Worm (Caenorhabditis elegans) whole organism, mixed stage, embryonic: Measurements from ENCODE around the gene C18F10.7.

Source experiments
- M03D4.4 ChIP-seq: sonication (generic microtip); optimal IDR thresholded peaks from 2 replicates; lab custom pipeline; 2017; ENCODE audit warnings: mild to moderate bottlenecking, missing genetic modification characterization, missing compliant biosample characterization
- bed-3 ChIP-seq: fragments of 200-800 bp; sonication (Bioruptor generic); optimal IDR thresholded peaks from 3 replicates; lab custom pipeline; 2018; ENCODE audit warnings: mild to moderate bottlenecking, missing genetic modification characterization, moderate library complexity, missing compliant biosample characterization
- blmp-1 ChIP-seq: fragments of 150-350 bp; optimal IDR thresholded peaks from 2 replicates; lab custom pipeline; 2014; ENCODE audit warnings: missing biosample characterization, missing genetic modification characterization
- ceh-39 ChIP-seq: fragments of 150-350 bp; optimal IDR thresholded peaks from 2 replicates; lab custom pipeline; 2014; ENCODE audit warnings: missing biosample characterization, missing genetic modification characterization
- ceh-43 ChIP-seq: fragments of 200-800 bp; sonication (Bioruptor generic); optimal IDR thresholded peaks from 2 replicates; lab custom pipeline; 2018; ENCODE audit warnings: mild to moderate bottlenecking, missing genetic modification characterization, moderate library complexity, missing compliant biosample characterization
- ceh-83 ChIP-seq: fragments of 200-800 bp; sonication (Bioruptor generic); optimal IDR thresholded peaks from 2 replicates; lab custom pipeline; 2018; ENCODE audit warnings: mild to moderate bottlenecking, missing genetic modification characterization, missing compliant biosample characterization
- ces-1 ChIP-seq: fragments of 150-350 bp; optimal IDR thresholded peaks from 2 replicates; lab custom pipeline; 2014; ENCODE audit warnings: missing biosample characterization, missing genetic modification reagents, missing genetic modification characterization
- cnd-1 ChIP-seq: fragments of 200-800 bp; sonication (Bioruptor generic); optimal IDR thresholded peaks from 2 replicates; lab custom pipeline; 2018; ENCODE audit warnings: mild to moderate bottlenecking, missing genetic modification characterization, missing compliant biosample characterization
- drap-1 ChIP-seq: fragments of 200-800 bp; sonication (Bioruptor generic); optimal IDR thresholded peaks from 3 replicates; lab custom pipeline; 2018; ENCODE audit warnings: mild to moderate bottlenecking, missing genetic modification characterization, missing compliant biosample characterization
- elt-1 ChIP-seq: sonication (generic microtip); optimal IDR thresholded peaks from 2 replicates; lab custom pipeline; 2017; ENCODE audit warnings: missing genetic modification characterization, mild to moderate bottlenecking, missing compliant biosample characterization, antibody characterized with exemption, moderate library complexity, borderline replicate concordance; ENCODE audit not compliant: insufficient read depth
- flh-1 ChIP-seq: fragments of 200-800 bp; sonication (Bioruptor generic); optimal IDR thresholded peaks from 2 replicates; lab custom pipeline; 2018; ENCODE audit warnings: mild to moderate bottlenecking, missing genetic modification characterization, moderate library complexity, missing compliant biosample characterization
- ham-2 ChIP-seq: fragments of 200-800 bp; sonication (Bioruptor generic); optimal IDR thresholded peaks from 2 replicates; lab custom pipeline; 2018; ENCODE audit warnings: mild to moderate bottlenecking, missing genetic modification characterization, missing compliant biosample characterization
- hlh-1 ChIP-seq: fragments of 150-350 bp; optimal IDR thresholded peaks from 2 replicates; lab custom pipeline; 2014; ENCODE audit warnings: missing biosample characterization, missing genetic modification reagents, missing genetic modification characterization
- lin-13 ChIP-seq: fragments of 150-350 bp; optimal IDR thresholded peaks from 2 replicates; lab custom pipeline; 2014; ENCODE audit warnings: missing biosample characterization, missing genetic modification characterization
- lin-32 ChIP-seq: fragments of 200-800 bp; sonication (Bioruptor generic); optimal IDR thresholded peaks from 2 replicates; lab custom pipeline; 2018; ENCODE audit warnings: mild to moderate bottlenecking, missing genetic modification characterization, missing compliant biosample characterization
- lsy-2 ChIP-seq: fragments of 150-350 bp; optimal IDR thresholded peaks from 2 replicates; lab custom pipeline; 2014; ENCODE audit warnings: missing biosample characterization, missing genetic modification characterization
- mab-5 ChIP-seq: fragments of 150-350 bp; optimal IDR thresholded peaks from 2 replicates; lab custom pipeline; 2014; ENCODE audit warnings: missing biosample characterization, missing genetic modification characterization
- mep-1 ChIP-seq: fragments of 150-350 bp; optimal IDR thresholded peaks from 2 replicates; lab custom pipeline; 2017; ENCODE audit warnings: missing biosample characterization, missing genetic modification reagents, missing genetic modification characterization, inconsistent platforms
- mls-2 ChIP-seq: sonication (generic microtip); optimal IDR thresholded peaks from 2 replicates; lab custom pipeline; 2016; ENCODE audit warnings: mild to moderate bottlenecking, missing genetic modification characterization, moderate library complexity, missing compliant biosample characterization
- nhr-12 ChIP-seq: fragments of 150-350 bp; optimal IDR thresholded peaks from 2 replicates; lab custom pipeline; 2014; ENCODE audit warnings: missing biosample characterization, missing genetic modification characterization
- nhr-2 ChIP-seq: fragments of 150-350 bp; optimal IDR thresholded peaks from 2 replicates; lab custom pipeline; 2014; ENCODE audit warnings: missing biosample characterization, missing genetic modification characterization
- nhr-237 ChIP-seq: fragments of 150-350 bp; optimal IDR thresholded peaks from 2 replicates; lab custom pipeline; 2014; ENCODE audit warnings: missing biosample characterization, missing genetic modification characterization
- nhr-28 ChIP-seq: fragments of 150-350 bp; optimal IDR thresholded peaks from 2 replicates; lab custom pipeline; 2014; ENCODE audit warnings: missing biosample characterization, missing genetic modification characterization
- nhr-76 ChIP-seq: sonication (generic microtip); optimal IDR thresholded peaks from 2 replicates; lab custom pipeline; 2017; ENCODE audit warnings: missing biosample characterization, missing genetic modification characterization
- pha-4 ChIP-seq: fragments of 150-350 bp; optimal IDR thresholded peaks from 2 replicates; lab custom pipeline; 2018; ENCODE audit warnings: missing biosample characterization, missing genetic modification reagents, missing genetic modification characterization
- sem-2 ChIP-seq: fragments of 200-800 bp; sonication (Bioruptor generic); optimal IDR thresholded peaks from 2 replicates; lab custom pipeline; 2018; ENCODE audit warnings: mild to moderate bottlenecking, missing genetic modification characterization, missing compliant biosample characterization
- snpc-4 ChIP-seq: fragments of 150-350 bp; optimal IDR thresholded peaks from 2 replicates; lab custom pipeline; 2014; ENCODE audit warnings: missing biosample characterization, missing genetic modification characterization
- sptf-1 ChIP-seq: sonication (generic microtip); optimal IDR thresholded peaks from 2 replicates; lab custom pipeline; 2017; ENCODE audit warnings: mild to moderate bottlenecking, missing genetic modification characterization, moderate library complexity, missing compliant biosample characterization
- tbx-8 ChIP-seq: fragments of 200-800 bp; sonication (Bioruptor generic); optimal IDR thresholded peaks from 2 replicates; lab custom pipeline; 2018; ENCODE audit warnings: mild to moderate bottlenecking, missing genetic modification characterization, moderate library complexity, missing compliant biosample characterization
- unc-120 ChIP-seq: sonication (generic microtip); optimal IDR thresholded peaks from 2 replicates; lab custom pipeline; 2017; ENCODE audit warnings: missing genetic modification characterization, missing compliant biosample characterization; ENCODE audit not compliant: poor library complexity, severe bottlenecking
- unc-39 ChIP-seq: fragments of 150-350 bp; optimal IDR thresholded peaks from 2 replicates; lab custom pipeline; 2014; ENCODE audit warnings: missing biosample characterization, missing genetic modification characterization
- ztf-11 ChIP-seq: fragments of 150-350 bp; optimal IDR thresholded peaks from 2 replicates; lab custom pipeline; 2014; ENCODE audit warnings: missing biosample characterization, missing genetic modification characterization

The C18F10.7 gene

DNA sequence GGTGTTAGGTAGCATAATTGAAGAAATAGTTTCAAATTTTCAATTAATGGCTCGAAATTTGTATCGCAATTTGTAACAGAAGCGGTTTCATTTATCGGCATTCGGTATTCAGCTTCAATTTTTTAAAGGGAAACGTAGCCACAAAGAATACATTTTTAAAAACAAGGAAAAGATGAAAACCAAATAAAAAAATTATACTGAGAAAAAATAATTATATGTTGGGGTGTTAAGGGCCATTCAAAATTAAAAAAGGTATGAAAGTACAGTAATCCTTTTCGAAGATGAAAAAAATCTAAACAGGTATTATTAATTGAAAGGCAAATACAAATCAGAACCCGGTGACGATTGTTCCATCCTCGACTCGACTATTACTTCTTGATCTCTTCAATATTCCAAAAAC, 19.9 kb downstream of the C18F10.7 start, which contains the start of gene srg-1:
TSS of gene srg-1 (minus strand) at position 101 of the 400 bp plus-strand sequence.
- TF ChIP-seq nhr-76 (tag; lab: Kevin White, UChicago) (no peak), mls-2 (tag; lab: Kevin White, UChicago) (no peak), M03D4.4 (tag; lab: Kevin White, UChicago) (no peak), sem-2 (GFP tag; lab: Kevin White, UChicago) (no peak), bed-3 (GFP tag; lab: Kevin White, UChicago) (no peak), sptf-1 (tag; lab: Kevin White, UChicago) (no peak), cnd-1 (tag; lab: Kevin White, UChicago) (no peak), elt-1 (tag; lab: Kevin White, UChicago) (no peak), lin-13 (tag; lab: Kevin White, UChicago) (no peak), mab-5 (tag; lab: Kevin White, UChicago) (no peak), mep-1 (no peak), nhr-2 (tag; lab: Kevin White, UChicago) (no peak), snpc-4 (tag; lab: Kevin White, UChicago) (no peak), drap-1 (no peak), nhr-12 (tag; lab: Kevin White, UChicago) (no peak)

DNA sequence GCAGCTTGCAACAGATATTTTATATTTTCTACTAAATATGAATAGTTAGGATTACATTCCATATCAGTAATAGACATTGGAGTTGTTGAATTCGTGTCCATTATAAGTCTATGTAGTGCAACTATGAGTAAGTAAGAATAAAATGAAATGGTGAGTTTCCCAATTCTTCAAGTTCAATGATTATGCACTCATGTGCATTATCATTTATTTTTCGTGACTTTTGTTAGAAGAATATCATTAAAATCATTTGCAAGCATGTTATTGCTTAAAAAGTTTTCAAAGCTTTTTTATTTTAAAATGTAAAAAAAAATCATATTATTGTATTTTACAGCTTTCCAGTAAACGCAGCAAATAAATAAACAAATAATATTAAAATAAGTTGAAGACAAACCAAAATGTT, 21.5 kb downstream of the C18F10.7 start, which contains the start of gene srg-9:
TSS of gene srg-9 (minus strand) at position 101 of the 400 bp plus-strand sequence.
- TF ChIP-seq ceh-83 (GFP tag; lab: Kevin White, UChicago) (no peak), nhr-76 (tag; lab: Kevin White, UChicago) (no peak), lin-13 (tag; lab: Kevin White, UChicago) (no peak), pha-4 (tag; lab: Kevin White, UChicago) (no peak), blmp-1 (no peak), ham-2 (no peak), lin-32 (no peak), tbx-8 (GFP tag; lab: Kevin White, UChicago) (no peak), drap-1 (no peak), lsy-2 (tag; lab: Kevin White, UChicago) (no peak)

DNA sequence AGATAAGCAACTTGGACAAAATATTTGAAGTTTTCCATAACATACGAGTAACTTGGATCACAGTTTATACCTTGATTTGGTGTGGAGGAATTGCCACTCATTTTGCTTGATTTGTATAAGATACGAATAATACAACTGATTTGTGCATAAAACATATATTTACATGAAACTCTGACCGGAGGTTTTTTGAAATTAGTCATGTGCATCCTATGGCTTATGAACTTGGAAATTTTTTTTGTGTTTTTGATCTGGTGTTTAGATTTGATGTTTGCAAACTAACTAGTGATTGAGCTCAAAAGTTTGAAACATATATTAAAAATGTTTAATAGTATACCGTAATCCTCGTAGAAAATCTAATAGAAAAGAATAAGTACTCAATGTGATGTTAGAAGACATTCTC, 23.4 kb downstream of the C18F10.7 start, which contains the start of gene srg-8:
TSS of gene srg-8 (minus strand) at position 101 of the 400 bp plus-strand sequence.
- no peak for TF ChIP-seq unc-120
- no peak for TF ChIP-seq lin-32
- TF ChIP-seq mab-5 (tag; lab: Kevin White, UChicago) = no peak
- TF ChIP-seq cnd-1 (tag; lab: Kevin White, UChicago) = no peak
- TF ChIP-seq sptf-1 (tag; lab: Kevin White, UChicago) = no peak

DNA sequence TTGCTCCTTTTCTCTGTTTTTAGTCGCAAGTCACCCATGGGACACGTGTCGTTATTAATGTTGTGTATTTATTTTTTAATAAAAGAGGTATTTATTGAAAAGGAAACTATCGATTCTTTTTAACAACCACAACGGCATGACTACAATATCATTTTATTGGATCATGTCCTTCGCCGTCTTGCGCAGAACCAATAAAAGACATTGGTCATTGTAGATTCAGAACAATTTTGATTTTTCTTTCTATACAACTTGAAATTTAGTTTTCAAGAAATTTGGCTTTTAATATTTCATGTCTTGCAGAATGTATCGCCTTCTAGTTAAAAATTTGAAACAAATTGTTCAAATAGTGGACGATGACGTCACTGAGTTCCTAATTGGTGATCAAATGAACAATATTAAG, 26.6 kb downstream of the C18F10.7 start, which contains the start of gene amdh-1:
TSS of gene amdh-1 (plus strand) at position 301 of the 400 bp plus-strand sequence.
- TF ChIP-seq snpc-4 (tag; lab: Kevin White, UChicago) = no peak
- no peak for TF ChIP-seq ceh-43 (GFP tag; lab: Kevin White, UChicago)
- no peak for TF ChIP-seq ces-1 (GFP tag; lab: Kevin White, UChicago)
- TF ChIP-seq flh-1 = no peak
- no peak for TF ChIP-seq hlh-1 (tag; lab: Kevin White, UChicago)

- TF ChIP-seq tbx-8 (GFP tag; lab: Kevin White, UChicago) (no peak), mep-1 (peak; percentile 54), ceh-83 (GFP tag; lab: Kevin White, UChicago) (no peak)
Measured at ce11 chrIII:6248064-6248687, 30.0 kb downstream of the C18F10.7 start, which contains the start of the genes gen-1 and stt-3. Gene gen-1, minus strand, starts transcription at chrIII:6248158. Gene stt-3, plus strand, starts transcription at chrIII:6248637.

- TF ChIP-seq snpc-4 (tag; lab: Kevin White, UChicago) (no peak), nhr-237 (no peak), lin-13 (tag; lab: Kevin White, UChicago) (no peak), mep-1 (no peak), ces-1 (GFP tag; lab: Kevin White, UChicago) (no peak), ztf-11 (no peak), unc-39 (tag; lab: Kevin White, UChicago) (no peak), unc-120 (no peak), ceh-43 (GFP tag; lab: Kevin White, UChicago) (no peak), flh-1 (no peak), nhr-76 (tag; lab: Kevin White, UChicago) (no peak), elt-1 (tag; lab: Kevin White, UChicago) (no peak), blmp-1 (no peak), drap-1 (no peak), ceh-39 (tag; lab: Kevin White, UChicago) (no peak), nhr-28 (no peak), M03D4.4 (tag; lab: Kevin White, UChicago) (no peak), cnd-1 (tag; lab: Kevin White, UChicago) (no peak), nhr-12 (tag; lab: Kevin White, UChicago) (no peak)
Measured at ce11 chrIII:6245728-6246127, 32.4 kb downstream of the C18F10.7 start, which contains the start of gene bcas-2. Gene bcas-2, minus strand, starts transcription at chrIII:6245828.
